Worm (Caenorhabditis elegans) whole organism, late embryonic: ENCODE results near the gene C01G5.9.

ENCODE experiments used
- K09A11.1 ChIP-seq: sonication (generic microtip); optimal IDR thresholded peaks from 2 replicates; lab custom pipeline; 2017; ENCODE audit warnings: antibody characterized with exemption, mild to moderate bottlenecking, missing genetic modification characterization, missing compliant biosample characterization; ENCODE audit not compliant: insufficient read depth
- Y22D7AL.16 ChIP-seq: sonication (generic microtip); optimal IDR thresholded peaks from 2 replicates; lab custom pipeline; 2016; ENCODE audit warnings: missing genetic modification characterization, missing compliant biosample characterization
- ahr-1 ChIP-seq: sonication (generic microtip); optimal IDR thresholded peaks from 2 replicates; lab custom pipeline; 2016; ENCODE audit warnings: missing genetic modification characterization, missing compliant biosample characterization
- ceh-19 ChIP-seq: fragments of 200-800 bp; sonication (Bioruptor generic); optimal IDR thresholded peaks from 2 replicates; lab custom pipeline; 2018; ENCODE audit warnings: mild to moderate bottlenecking, missing genetic modification characterization, missing compliant biosample characterization
- ceh-24 ChIP-seq: sonication (generic microtip); optimal IDR thresholded peaks from 2 replicates; lab custom pipeline; 2016; ENCODE audit warnings: mild to moderate bottlenecking, missing genetic modification characterization, missing compliant biosample characterization
- ceh-31 ChIP-seq: sonication (generic microtip); optimal IDR thresholded peaks from 2 replicates; lab custom pipeline; 2016; ENCODE audit warnings: missing genetic modification characterization, missing compliant biosample characterization
- ceh-48 ChIP-seq: sonication (generic microtip); optimal IDR thresholded peaks from 2 replicates; lab custom pipeline; 2016; ENCODE audit warnings: missing genetic modification characterization, inconsistent platforms, missing compliant biosample characterization
- che-1 ChIP-seq: sonication (generic microtip); optimal IDR thresholded peaks from 2 replicates; lab custom pipeline; 2016; ENCODE audit warnings: mild to moderate bottlenecking, missing genetic modification characterization, missing compliant biosample characterization
- dve-1 ChIP-seq: sonication (generic microtip); optimal IDR thresholded peaks from 2 replicates; lab custom pipeline; 2017; ENCODE audit warnings: antibody characterized with exemption, mild to moderate bottlenecking, missing genetic modification characterization, missing compliant biosample characterization
- elt-4 ChIP-seq: sonication (generic microtip); optimal IDR thresholded peaks from 2 replicates; lab custom pipeline; 2016; ENCODE audit warnings: missing genetic modification characterization, missing compliant biosample characterization
- ets-4 ChIP-seq: sonication (generic microtip); optimal IDR thresholded peaks from 2 replicates; lab custom pipeline; 2016; ENCODE audit warnings: missing genetic modification characterization, missing compliant biosample characterization
- fkh-6 ChIP-seq: sonication (generic microtip); optimal IDR thresholded peaks from 2 replicates; lab custom pipeline; 2016; ENCODE audit warnings: missing genetic modification characterization, missing compliant biosample characterization
- hlh-6 ChIP-seq: sonication (generic microtip); optimal IDR thresholded peaks from 2 replicates; lab custom pipeline; 2016; ENCODE audit warnings: missing genotype, missing genetic modification characterization, missing compliant biosample characterization
- hlh-8 ChIP-seq: sonication (generic microtip); optimal IDR thresholded peaks from 2 replicates; lab custom pipeline; 2016; ENCODE audit warnings: missing genotype, missing genetic modification characterization, missing compliant biosample characterization
- madf-2 ChIP-seq: sonication (generic microtip); optimal IDR thresholded peaks from 2 replicates; lab custom pipeline; 2017; ENCODE audit warnings: missing genetic modification characterization, missing compliant biosample characterization
- npax-4 ChIP-seq: sonication (generic microtip); optimal IDR thresholded peaks from 2 replicates; lab custom pipeline; 2016; ENCODE audit warnings: missing genetic modification characterization, missing compliant biosample characterization
- odd-2 ChIP-seq: sonication (generic microtip); optimal IDR thresholded peaks from 2 replicates; lab custom pipeline; 2017; ENCODE audit warnings: antibody characterized with exemption, mild to moderate bottlenecking, missing genetic modification characterization, missing compliant biosample characterization
- pax-1 ChIP-seq: fragments of 150-350 bp; optimal IDR thresholded peaks from 2 replicates; lab custom pipeline; 2014; ENCODE audit warnings: missing biosample characterization, missing genetic modification characterization
- pha-2 ChIP-seq: sonication (generic microtip); optimal IDR thresholded peaks from 2 replicates; lab custom pipeline; 2017; ENCODE audit warnings: mild to moderate bottlenecking, missing genetic modification characterization, missing compliant biosample characterization
- pqm-1 ChIP-seq: sonication (generic microtip); optimal IDR thresholded peaks from 2 replicates; lab custom pipeline; 2016; ENCODE audit warnings: missing genetic modification characterization, missing compliant biosample characterization
- pros-1 ChIP-seq: fragments of 150-350 bp; optimal IDR thresholded peaks from 2 replicates; lab custom pipeline; 2014; ENCODE audit warnings: missing biosample characterization, missing genetic modification reagents, missing genetic modification characterization
- ref-2 ChIP-seq: sonication (generic microtip); optimal IDR thresholded peaks from 2 replicates; lab custom pipeline; 2016; ENCODE audit warnings: missing genetic modification characterization, missing compliant biosample characterization
- tbx-2 ChIP-seq: sonication (generic microtip); optimal IDR thresholded peaks from 2 replicates; lab custom pipeline; 2016; ENCODE audit warnings: missing genetic modification characterization, missing compliant biosample characterization
- unc-3 ChIP-seq, 2 experiments: fragments of 200-800 bp in 1 of 2; sonication (Bioruptor generic) in 1 of 2; sonication (generic microtip) in 1 of 2; conservative IDR thresholded peaks in 1 of 2; optimal IDR thresholded peaks in 1 of 2; 2 replicates each; pipeline versions ENCODE4 v1.3.6 to Lab custom; 2016 to 2022; ENCODE audit warnings: missing compliant biosample characterization in 2 of 2, missing genetic modification characterization in 2 of 2, missing genetic modification reagents in 1 of 2
- unc-42 ChIP-seq: sonication (generic microtip); optimal IDR thresholded peaks from 2 replicates; lab custom pipeline; 2016; ENCODE audit warnings: missing genotype, missing genetic modification characterization, missing compliant biosample characterization
- unc-86 ChIP-seq: sonication (generic microtip); optimal IDR thresholded peaks from 2 replicates; lab custom pipeline; 2016; ENCODE audit warnings: missing genetic modification characterization, missing compliant biosample characterization
- zip-5 ChIP-seq: sonication (generic microtip); optimal IDR thresholded peaks from 2 replicates; lab custom pipeline; 2016; ENCODE audit warnings: missing genetic modification characterization, missing compliant biosample characterization
- ztf-16 ChIP-seq: sonication (generic microtip); optimal IDR thresholded peaks from 2 replicates; lab custom pipeline; 2017; ENCODE audit warnings: missing genetic modification characterization, missing compliant biosample characterization

C01G5.9 gene

DNA sequence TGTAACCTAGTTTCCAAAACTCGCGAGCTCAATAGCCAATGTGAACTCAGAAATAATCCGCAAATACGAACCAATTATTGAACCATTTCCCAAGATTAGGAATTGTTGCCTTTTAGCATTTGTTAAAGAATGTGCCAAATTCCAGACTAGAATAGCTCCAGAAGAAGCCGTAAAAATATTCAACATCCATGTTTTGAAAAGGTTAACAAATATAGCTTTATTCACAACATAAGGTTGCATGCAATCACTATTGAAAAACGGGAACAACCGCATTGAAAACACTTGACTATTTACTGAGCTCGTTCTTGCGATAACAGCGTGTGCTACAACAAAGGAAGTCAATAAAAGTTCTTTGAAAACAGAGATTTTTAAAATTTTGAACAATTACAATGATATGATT lies 6.8 kb downstream of the C01G5.9 start:
- TF ChIP-seq ztf-16 (tag; lab: Kevin White, UChicago) (no peak), ahr-1 (no peak), odd-2 (no peak), K09A11.1 (tag; lab: Kevin White, UChicago) (no peak), ceh-48 (tag; lab: Kevin White, UChicago) (no peak), hlh-6 (tag; lab: Kevin White, UChicago) (no peak)

DNA sequence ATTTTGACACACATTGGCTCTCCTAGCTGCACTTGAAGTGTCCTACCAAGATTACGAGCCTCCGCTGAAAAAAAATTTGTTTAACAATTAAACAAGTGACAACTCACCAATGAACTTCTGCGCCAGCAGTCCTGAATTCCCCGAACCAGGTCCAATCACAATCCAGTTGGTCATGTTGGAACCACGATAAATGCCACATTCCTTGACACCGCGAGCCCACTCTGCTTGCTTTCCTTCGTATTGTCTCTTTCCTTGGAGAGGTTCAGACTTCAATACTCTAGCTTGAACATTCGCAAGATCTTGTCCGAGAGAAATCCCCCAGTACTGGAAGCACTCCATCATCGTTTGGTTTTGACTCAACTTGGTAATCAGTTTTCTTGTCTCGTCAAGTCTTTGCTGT lies 8.5 kb downstream of the C01G5.9 start:
- TF ChIP-seq pqm-1 (tag; lab: Kevin White, UChicago), result no peak
- TF ChIP-seq pros-1 (tag; lab: Kevin White, UChicago), result no peak
- TF ChIP-seq, all 69 proteins: peak for 0

DNA sequence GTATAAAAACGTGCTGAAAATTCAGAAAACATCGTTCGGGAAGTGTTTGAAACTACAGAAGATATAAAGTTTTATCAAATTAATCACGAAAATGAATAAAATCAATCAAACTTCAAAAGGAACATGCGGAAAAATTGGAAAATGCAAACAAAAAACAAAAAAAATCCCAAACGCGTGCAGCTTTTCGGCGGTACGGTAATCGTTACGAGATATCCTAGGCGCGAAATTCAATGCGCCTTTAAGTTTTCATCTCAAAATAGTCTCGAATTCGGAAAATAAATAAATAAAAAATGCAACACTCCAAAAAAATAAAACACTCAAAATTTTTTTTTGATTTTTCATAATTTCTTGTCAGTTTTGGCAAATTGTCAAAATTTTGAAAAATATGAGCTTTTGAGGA lies 10.1 kb downstream of the C01G5.9 start:
- TF ChIP-seq unc-3 (GFP tag; conservative IDR thresholded peaks at IDR 0.05; lab: Robert Waterston, UW) (no peak), unc-3 (tag; optimal IDR thresholded peaks at IDR 0.05; lab: Kevin White, UChicago) (no peak)

DNA sequence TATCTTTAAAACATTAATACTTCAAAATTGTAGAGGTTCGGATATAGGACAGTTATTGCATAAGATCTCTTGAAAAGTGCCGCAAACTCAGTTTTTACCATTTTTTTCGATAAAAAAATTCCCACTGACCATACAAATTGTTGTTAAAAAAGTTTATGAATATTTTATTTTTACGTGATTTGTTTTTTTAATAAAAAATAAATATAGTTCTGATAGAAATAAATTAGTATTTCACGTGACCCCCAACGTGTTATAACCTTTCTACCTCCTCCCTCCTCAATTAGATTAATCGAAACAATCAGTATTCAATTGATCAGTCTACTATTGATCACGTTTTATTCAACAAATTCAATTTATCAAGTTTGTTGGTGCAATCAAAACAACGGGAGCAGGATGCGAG lies 11.8 kb downstream of the C01G5.9 start, which contains the start of gene C01G5.4:
Gene C01G5.4, plus strand, starts transcription at position 301 of the 400 bp plus-strand sequence.
- no peak for TF ChIP-seq zip-5 (tag; lab: Kevin White, UChicago)
- TF ChIP-seq ets-4 (tag; lab: Kevin White, UChicago), result no peak
- TF ChIP-seq tbx-2 (tag; lab: Kevin White, UChicago), result no peak
- TF ChIP-seq dve-1 (tag; lab: Kevin White, UChicago), result no peak
- no peak for TF ChIP-seq unc-86 (tag; lab: Kevin White, UChicago)
- TF ChIP-seq pros-1 (tag; lab: Kevin White, UChicago), result no peak
- TF ChIP-seq ceh-19 (GFP tag; lab: Kevin White, UChicago), result no peak
- no peak for TF ChIP-seq Y22D7AL.16 (tag; lab: Kevin White, UChicago)
- no peak for TF ChIP-seq elt-4
- no peak for TF ChIP-seq hlh-6 (tag; lab: Kevin White, UChicago)
- TF ChIP-seq pax-1 (tag; lab: Kevin White, UChicago), result no peak
- no peak for TF ChIP-seq ceh-24 (tag; lab: Kevin White, UChicago)
- TF ChIP-seq hlh-8, result no peak

DNA sequence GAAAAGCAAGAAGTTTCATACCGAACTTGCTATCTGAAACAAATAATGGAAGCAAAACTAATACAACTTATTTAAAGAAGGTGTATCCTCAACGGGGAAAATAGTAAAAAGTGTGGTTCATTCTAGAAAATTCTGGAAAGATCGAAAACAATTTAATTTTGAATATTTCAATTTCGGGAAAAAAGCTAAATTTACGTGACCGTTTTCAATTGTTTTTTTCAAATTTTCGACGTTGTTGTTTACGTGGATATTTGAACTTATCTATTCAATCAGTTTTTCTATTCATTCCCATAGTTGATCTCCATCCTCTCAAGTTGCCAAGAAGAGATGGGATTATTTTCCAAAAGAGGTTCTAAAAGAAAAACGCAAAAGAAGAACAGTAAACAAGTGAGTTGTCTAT lies 16.2 kb downstream of the C01G5.9 start, which contains the start of gene C01G5.3:
Gene C01G5.3, plus strand, starts transcription at position 301 of the 400 bp plus-strand sequence.
- TF ChIP-seq madf-2 (tag; lab: Kevin White, UChicago), result no peak

DNA sequence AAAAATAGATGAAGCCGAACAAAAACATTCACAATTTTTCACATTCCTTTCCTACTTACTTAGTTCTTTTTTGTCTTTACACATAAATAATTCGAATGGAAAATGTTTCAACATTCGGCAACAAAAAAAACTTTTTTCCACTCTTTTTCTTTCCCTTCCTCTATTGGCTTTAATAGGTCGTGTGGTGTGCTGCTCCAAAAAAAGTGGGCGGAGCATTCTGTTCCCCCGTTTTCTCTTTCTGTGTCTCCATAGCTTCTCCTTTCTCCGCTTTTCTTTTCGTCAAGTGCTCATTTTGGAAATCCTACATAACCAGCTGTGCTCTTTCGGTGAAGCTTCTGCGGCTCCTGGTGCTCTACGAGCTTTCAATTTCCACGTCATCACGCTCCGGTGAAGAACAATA lies 21.7 kb downstream of the C01G5.9 start, which contains the start of gene C01G5.25:
Gene C01G5.25, plus strand, starts transcription at position 250 of the 400 bp plus-strand sequence.
- no peak for TF ChIP-seq ceh-48 (tag; lab: Kevin White, UChicago)
- no peak for TF ChIP-seq hlh-6 (tag; lab: Kevin White, UChicago)
- peak; percentile 17 for TF ChIP-seq ceh-31 (tag; lab: Kevin White, UChicago)
- no peak for TF ChIP-seq fkh-6 (tag; lab: Kevin White, UChicago)
- TF ChIP-seq ref-2 (tag; lab: Kevin White, UChicago), result no peak
- no peak for TF ChIP-seq madf-2 (tag; lab: Kevin White, UChicago)
- no peak for TF ChIP-seq pqm-1 (tag; lab: Kevin White, UChicago)
- TF ChIP-seq, all 69 proteins: peak for 1

DNA sequence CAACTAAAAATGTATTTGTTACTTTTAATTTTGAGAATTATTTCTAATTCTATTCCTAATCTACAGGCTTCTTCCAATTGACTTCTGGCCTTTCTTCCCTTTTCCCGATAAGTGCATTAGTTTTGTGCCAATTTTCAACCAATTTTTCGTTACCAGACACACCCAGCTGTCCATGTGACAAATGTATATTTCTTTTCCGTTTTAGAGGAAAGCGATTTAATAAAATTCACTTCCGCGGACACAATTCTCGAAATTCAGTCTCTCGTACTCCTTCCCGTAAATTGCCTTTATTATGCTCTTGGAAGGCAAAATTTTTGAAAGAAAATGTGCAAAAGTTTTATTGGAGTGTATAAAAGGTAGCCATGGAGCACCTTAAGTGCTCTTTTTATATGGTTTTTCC lies 23.3 kb downstream of the C01G5.9 start:
- TF ChIP-seq npax-4 (tag; lab: Kevin White, UChicago) (no peak), pha-2 (tag; lab: Kevin White, UChicago) (no peak), ztf-16 (tag; lab: Kevin White, UChicago) (no peak), unc-42 (tag; lab: Kevin White, UChicago) (peak; percentile 82)

DNA sequence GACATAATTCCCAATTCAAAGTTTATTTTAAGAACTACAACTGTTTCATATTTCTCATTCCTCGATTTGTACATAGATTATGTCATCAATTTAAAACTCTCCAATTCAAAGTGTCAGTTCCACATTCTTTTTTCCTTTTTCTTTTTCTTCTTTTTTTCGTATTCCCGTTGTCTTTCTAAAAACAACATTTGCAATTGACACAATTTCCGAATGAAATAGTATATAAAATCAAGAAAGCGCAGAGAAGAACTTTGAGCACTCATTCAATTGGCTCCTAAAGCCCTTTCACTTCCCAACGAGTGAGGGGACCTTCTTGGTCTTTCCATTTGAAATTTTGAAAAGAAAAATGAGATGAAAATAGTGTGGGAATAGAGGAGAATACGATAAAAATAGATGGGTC lies 27.7 kb downstream of the C01G5.9 start:
- TF ChIP-seq unc-42 (tag; lab: Kevin White, UChicago) (peak; percentile 27), che-1 (tag; lab: Kevin White, UChicago) (no peak)
